Worm (Caenorhabditis elegans) whole organism, mixed stage, embryonic: Measurements from ENCODE around the gene F22B5.5.

Experiments used
- M03D4.4 ChIP-seq: sonication (generic microtip); optimal IDR thresholded peaks from 2 replicates; lab custom pipeline; 2017; ENCODE audit warnings: mild to moderate bottlenecking, missing genetic modification characterization, missing compliant biosample characterization
- bed-3 ChIP-seq: fragments of 200-800 bp; sonication (Bioruptor generic); optimal IDR thresholded peaks from 3 replicates; lab custom pipeline; 2018; ENCODE audit warnings: mild to moderate bottlenecking, missing genetic modification characterization, moderate library complexity, missing compliant biosample characterization
- ceh-39 ChIP-seq: fragments of 150-350 bp; optimal IDR thresholded peaks from 2 replicates; lab custom pipeline; 2014; ENCODE audit warnings: missing biosample characterization, missing genetic modification characterization
- ceh-43 ChIP-seq: fragments of 200-800 bp; sonication (Bioruptor generic); optimal IDR thresholded peaks from 2 replicates; lab custom pipeline; 2018; ENCODE audit warnings: mild to moderate bottlenecking, missing genetic modification characterization, moderate library complexity, missing compliant biosample characterization
- ceh-83 ChIP-seq: fragments of 200-800 bp; sonication (Bioruptor generic); optimal IDR thresholded peaks from 2 replicates; lab custom pipeline; 2018; ENCODE audit warnings: mild to moderate bottlenecking, missing genetic modification characterization, missing compliant biosample characterization
- ces-1 ChIP-seq: fragments of 150-350 bp; optimal IDR thresholded peaks from 2 replicates; lab custom pipeline; 2014; ENCODE audit warnings: missing biosample characterization, missing genetic modification reagents, missing genetic modification characterization
- cnd-1 ChIP-seq: fragments of 200-800 bp; sonication (Bioruptor generic); optimal IDR thresholded peaks from 2 replicates; lab custom pipeline; 2018; ENCODE audit warnings: mild to moderate bottlenecking, missing genetic modification characterization, missing compliant biosample characterization
- drap-1 ChIP-seq: fragments of 200-800 bp; sonication (Bioruptor generic); optimal IDR thresholded peaks from 3 replicates; lab custom pipeline; 2018; ENCODE audit warnings: mild to moderate bottlenecking, missing genetic modification characterization, missing compliant biosample characterization
- elt-1 ChIP-seq: sonication (generic microtip); optimal IDR thresholded peaks from 2 replicates; lab custom pipeline; 2017; ENCODE audit warnings: missing genetic modification characterization, mild to moderate bottlenecking, missing compliant biosample characterization, antibody characterized with exemption, moderate library complexity, borderline replicate concordance; ENCODE audit not compliant: insufficient read depth
- elt-3 ChIP-seq: fragments of 150-350 bp; optimal IDR thresholded peaks from 2 replicates; lab custom pipeline; 2014; ENCODE audit warnings: missing biosample characterization, missing genetic modification characterization
- ham-2 ChIP-seq: fragments of 200-800 bp; sonication (Bioruptor generic); optimal IDR thresholded peaks from 2 replicates; lab custom pipeline; 2018; ENCODE audit warnings: mild to moderate bottlenecking, missing genetic modification characterization, missing compliant biosample characterization
- hlh-1 ChIP-seq: fragments of 150-350 bp; optimal IDR thresholded peaks from 2 replicates; lab custom pipeline; 2014; ENCODE audit warnings: missing biosample characterization, missing genetic modification reagents, missing genetic modification characterization
- lin-13 ChIP-seq: fragments of 150-350 bp; optimal IDR thresholded peaks from 2 replicates; lab custom pipeline; 2014; ENCODE audit warnings: missing biosample characterization, missing genetic modification characterization
- lin-32 ChIP-seq: fragments of 200-800 bp; sonication (Bioruptor generic); optimal IDR thresholded peaks from 2 replicates; lab custom pipeline; 2018; ENCODE audit warnings: mild to moderate bottlenecking, missing genetic modification characterization, missing compliant biosample characterization
- lsy-2 ChIP-seq: fragments of 150-350 bp; optimal IDR thresholded peaks from 2 replicates; lab custom pipeline; 2014; ENCODE audit warnings: missing biosample characterization, missing genetic modification characterization
- mab-5 ChIP-seq: fragments of 150-350 bp; optimal IDR thresholded peaks from 2 replicates; lab custom pipeline; 2014; ENCODE audit warnings: missing biosample characterization, missing genetic modification characterization
- mep-1 ChIP-seq: fragments of 150-350 bp; optimal IDR thresholded peaks from 2 replicates; lab custom pipeline; 2017; ENCODE audit warnings: missing biosample characterization, missing genetic modification reagents, missing genetic modification characterization, inconsistent platforms
- nhr-12 ChIP-seq: fragments of 150-350 bp; optimal IDR thresholded peaks from 2 replicates; lab custom pipeline; 2014; ENCODE audit warnings: missing biosample characterization, missing genetic modification characterization
- nhr-2 ChIP-seq: fragments of 150-350 bp; optimal IDR thresholded peaks from 2 replicates; lab custom pipeline; 2014; ENCODE audit warnings: missing biosample characterization, missing genetic modification characterization
- nhr-28 ChIP-seq: fragments of 150-350 bp; optimal IDR thresholded peaks from 2 replicates; lab custom pipeline; 2014; ENCODE audit warnings: missing biosample characterization, missing genetic modification characterization
- nhr-76 ChIP-seq: sonication (generic microtip); optimal IDR thresholded peaks from 2 replicates; lab custom pipeline; 2017; ENCODE audit warnings: missing biosample characterization, missing genetic modification characterization
- pha-4 ChIP-seq: fragments of 150-350 bp; optimal IDR thresholded peaks from 2 replicates; lab custom pipeline; 2018; ENCODE audit warnings: missing biosample characterization, missing genetic modification reagents, missing genetic modification characterization
- sem-2 ChIP-seq: fragments of 200-800 bp; sonication (Bioruptor generic); optimal IDR thresholded peaks from 2 replicates; lab custom pipeline; 2018; ENCODE audit warnings: mild to moderate bottlenecking, missing genetic modification characterization, missing compliant biosample characterization
- sptf-1 ChIP-seq: sonication (generic microtip); optimal IDR thresholded peaks from 2 replicates; lab custom pipeline; 2017; ENCODE audit warnings: mild to moderate bottlenecking, missing genetic modification characterization, moderate library complexity, missing compliant biosample characterization
- tbx-8 ChIP-seq: fragments of 200-800 bp; sonication (Bioruptor generic); optimal IDR thresholded peaks from 2 replicates; lab custom pipeline; 2018; ENCODE audit warnings: mild to moderate bottlenecking, missing genetic modification characterization, moderate library complexity, missing compliant biosample characterization
- unc-120 ChIP-seq: sonication (generic microtip); optimal IDR thresholded peaks from 2 replicates; lab custom pipeline; 2017; ENCODE audit warnings: missing genetic modification characterization, missing compliant biosample characterization; ENCODE audit not compliant: poor library complexity, severe bottlenecking
- unc-39 ChIP-seq: fragments of 150-350 bp; optimal IDR thresholded peaks from 2 replicates; lab custom pipeline; 2014; ENCODE audit warnings: missing biosample characterization, missing genetic modification characterization
- unc-62 ChIP-seq: fragments of 150-350 bp; optimal IDR thresholded peaks from 2 replicates; lab custom pipeline; 2014; ENCODE audit warnings: missing biosample characterization, missing genetic modification reagents, missing genetic modification characterization
- zip-8 ChIP-seq: fragments of 150-350 bp; optimal IDR thresholded peaks from 2 replicates; lab custom pipeline; 2014; ENCODE audit warnings: missing biosample characterization, missing genetic modification characterization
- ztf-11 ChIP-seq: fragments of 150-350 bp; optimal IDR thresholded peaks from 2 replicates; lab custom pipeline; 2014; ENCODE audit warnings: missing biosample characterization, missing genetic modification characterization

Gene F22B5.5

DNA sequence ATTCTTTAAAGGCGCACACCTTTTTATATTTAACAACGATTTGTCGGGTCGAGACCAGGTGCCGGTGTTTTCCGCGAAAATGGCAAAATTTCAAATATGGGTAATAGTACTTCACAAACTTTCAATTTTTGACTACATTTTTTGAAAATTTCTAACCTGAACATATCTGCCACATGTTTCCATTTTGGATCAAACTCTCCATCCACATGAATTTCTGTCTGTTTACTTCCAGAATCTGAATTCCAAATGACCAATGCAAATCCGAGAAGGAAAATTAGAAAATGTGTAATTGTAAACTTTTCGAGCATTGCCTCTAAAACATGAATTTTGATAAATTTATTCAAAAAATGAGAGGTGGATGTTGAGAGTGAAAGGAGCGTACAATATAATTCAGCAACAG lies 25.8 kb upstream of the F22B5.5 start, which contains the start of gene lact-4:
TSS of gene lact-4 (minus strand) at position 313 of the 400 bp plus-strand sequence.
- TF ChIP-seq drap-1 (GFP tag; lab: Kevin White, UChicago) (no peak), nhr-76 (tag; lab: Kevin White, UChicago) (no peak), sem-2 (GFP tag; lab: Kevin White, UChicago) (no peak), ztf-11 (tag; lab: Kevin White, UChicago) (no peak), nhr-28 (tag; lab: Kevin White, UChicago) (no peak), cnd-1 (tag; lab: Kevin White, UChicago) (no peak), hlh-1 (no peak), unc-120 (tag; lab: Kevin White, UChicago) (no peak), ceh-83 (no peak), ceh-43 (GFP tag; lab: Kevin White, UChicago) (no peak), mab-5 (tag; lab: Kevin White, UChicago) (no peak), unc-62 (GFP tag; lab: Kevin White, UChicago) (no peak), ceh-39 (tag; lab: Kevin White, UChicago) (no peak), pha-4 (tag; lab: Kevin White, UChicago) (no peak), M03D4.4 (tag; lab: Kevin White, UChicago) (no peak), zip-8 (no peak), lin-32 (GFP tag; lab: Kevin White, UChicago) (no peak)

DNA sequence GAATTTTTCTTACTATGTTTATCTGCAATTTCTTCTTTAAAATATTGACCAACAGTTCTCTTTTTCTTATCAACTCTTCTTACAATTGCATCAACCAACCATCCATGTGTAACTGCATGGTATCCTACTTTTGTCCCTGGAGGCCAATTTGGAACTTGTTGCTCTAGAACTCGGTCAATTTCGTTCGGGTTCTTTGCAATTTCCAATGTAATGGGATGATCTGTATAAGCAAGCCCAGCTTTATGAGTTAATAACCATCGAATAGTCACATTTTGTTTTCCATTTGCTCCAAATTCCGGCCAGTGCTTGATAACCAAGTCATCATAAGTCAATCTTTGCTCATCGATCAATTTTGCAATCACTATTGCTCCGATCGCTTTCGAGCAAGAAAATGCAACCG lies 24.9 kb upstream of the F22B5.5 start:
- TF ChIP-seq ceh-83 = no peak
- TF ChIP-seq sptf-1 (tag; lab: Kevin White, UChicago) = no peak
- TF ChIP-seq ham-2 (GFP tag; lab: Kevin White, UChicago) = no peak
- no peak for TF ChIP-seq cnd-1 (tag; lab: Kevin White, UChicago)
- TF ChIP-seq nhr-28 (tag; lab: Kevin White, UChicago) = no peak
- no peak for TF ChIP-seq nhr-2 (tag; lab: Kevin White, UChicago)
- no peak for TF ChIP-seq elt-3
- TF ChIP-seq tbx-8 (GFP tag; lab: Kevin White, UChicago) = no peak

- no peak for TF ChIP-seq ham-2 (GFP tag; lab: Kevin White, UChicago)
- no peak for TF ChIP-seq lsy-2 (tag; lab: Kevin White, UChicago)
- no peak for TF ChIP-seq mep-1 (tag; lab: Kevin White, UChicago)
- no peak for TF ChIP-seq ztf-11 (tag; lab: Kevin White, UChicago)
- no peak for TF ChIP-seq bed-3
- TF ChIP-seq elt-1 = no peak
- TF ChIP-seq ceh-43 (GFP tag; lab: Kevin White, UChicago) = no peak
- TF ChIP-seq, all 35 proteins: peak for 0
Observed at ce11 chrII:8475306-8475822, 21.0 kb upstream of the F22B5.5 start, which contains the start of the genes M05D6.1 and M05D6.3. M05D6.1 (minus strand) TSS chrII:8475406. M05D6.3 (plus strand) TSS chrII:8475772.

DNA sequence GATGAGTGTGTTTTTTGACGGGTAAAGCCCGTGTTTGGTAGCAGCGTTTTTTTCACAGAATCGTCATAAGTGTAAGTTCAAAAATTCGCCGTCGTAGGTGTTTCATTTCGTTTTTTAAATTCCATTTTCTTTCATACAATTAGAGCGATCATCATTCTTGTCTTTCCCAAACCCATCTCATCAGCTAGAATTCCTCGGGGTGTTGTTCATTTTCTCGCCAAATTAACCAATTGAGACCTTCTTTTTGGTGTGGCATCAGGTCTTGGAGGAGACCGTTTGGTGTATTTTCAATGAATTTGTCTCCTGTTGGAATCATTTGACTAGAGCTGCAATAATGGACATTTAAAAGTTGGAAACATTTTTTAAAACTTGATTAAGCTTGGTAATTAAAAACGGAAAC lies 18.5 kb upstream of the F22B5.5 start:
- TF ChIP-seq elt-3 = no peak
- TF ChIP-seq ztf-11 (tag; lab: Kevin White, UChicago) = no peak
- no peak for TF ChIP-seq ceh-43 (GFP tag; lab: Kevin White, UChicago)
- no peak for TF ChIP-seq nhr-28 (tag; lab: Kevin White, UChicago)
- TF ChIP-seq lin-32 (GFP tag; lab: Kevin White, UChicago) = no peak

ce11 chrII:8471139-8471538 lies 16.7 kb upstream of the F22B5.5 start, which contains the start of gene M05D6.8:
M05D6.8 (minus strand) TSS chrII:8471239.
- TF ChIP-seq elt-1 (no peak), ceh-39 (tag; lab: Kevin White, UChicago) (no peak), mab-5 (tag; lab: Kevin White, UChicago) (no peak), unc-120 (tag; lab: Kevin White, UChicago) (no peak), ces-1 (GFP tag; lab: Kevin White, UChicago) (no peak), nhr-2 (tag; lab: Kevin White, UChicago) (no peak), ztf-11 (tag; lab: Kevin White, UChicago) (no peak), unc-62 (GFP tag; lab: Kevin White, UChicago) (no peak), lsy-2 (tag; lab: Kevin White, UChicago) (no peak), lin-32 (GFP tag; lab: Kevin White, UChicago) (no peak), M03D4.4 (tag; lab: Kevin White, UChicago) (no peak), unc-39 (tag; lab: Kevin White, UChicago) (no peak), mep-1 (tag; lab: Kevin White, UChicago) (no peak), ceh-83 (no peak), lin-13 (tag; lab: Kevin White, UChicago) (no peak), nhr-12 (tag; lab: Kevin White, UChicago) (no peak)
- TF ChIP-seq, all 35 proteins: peak for 0
